Worm (Caenorhabditis elegans) whole organism, midembryonic: ENCODE measurements around the gene str-254.

Source experiments
- T22C8.4 ChIP-seq: fragments of 200-800 bp; sonication (Bioruptor generic); IDR thresholded peaks from 2 replicates; pipeline ENCODE4 v1.3.6; 2022; ENCODE audit warnings: missing genetic modification characterization, missing compliant biosample characterization
- flt-1 ChIP-seq: fragments of 200-800 bp; sonication (Bioruptor generic); IDR thresholded peaks from 2 replicates; pipeline ENCODE4 v1.3.6; 2022; ENCODE audit warnings: missing genetic modification characterization, missing compliant biosample characterization
- klf-2 ChIP-seq: fragments of 200-800 bp; sonication (Bioruptor generic); conservative IDR thresholded peaks from 2 replicates; pipeline ENCODE4 v1.3.6; 2022; ENCODE audit warnings: missing genetic modification reagents, missing genetic modification characterization, missing compliant biosample characterization
- tab-1 ChIP-seq: fragments of 200-800 bp; sonication (Bioruptor generic); IDR thresholded peaks from 2 replicates; pipeline ENCODE4 v1.3.6; 2022; ENCODE audit warnings: missing genetic modification characterization, missing compliant biosample characterization
- ztf-23 ChIP-seq: fragments of 200-800 bp; sonication (Bioruptor generic); IDR thresholded peaks from 2 replicates; pipeline ENCODE4 v1.3.6; 2022; ENCODE audit warnings: missing genetic modification reagents, missing genetic modification characterization, missing compliant biosample characterization
- ztf-29 ChIP-seq: fragments of 200-800 bp; sonication (Bioruptor generic); IDR thresholded peaks from 2 replicates; pipeline ENCODE4 v1.3.6; 2022; ENCODE audit warnings: missing genetic modification reagents, missing genetic modification characterization, missing compliant biosample characterization

DNA sequence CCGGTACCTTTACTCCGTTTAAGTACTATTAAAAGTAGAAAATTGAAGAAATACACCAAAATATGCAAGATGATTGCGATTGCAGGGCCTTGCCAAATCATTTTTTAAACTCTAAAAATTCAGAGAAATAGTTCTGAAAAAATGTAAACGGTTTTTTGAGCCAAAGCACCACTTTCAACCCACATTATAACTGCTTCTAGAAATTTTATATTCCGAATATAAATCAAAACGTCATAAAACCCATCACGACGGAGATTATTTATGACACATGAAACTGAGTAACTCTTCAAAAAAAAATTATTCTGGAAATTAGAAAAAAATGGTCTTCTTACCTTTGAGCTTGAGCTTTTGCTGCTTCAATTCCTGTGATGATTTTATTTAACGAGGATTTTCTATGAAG is 39.0 kb downstream of the str-254 start, which contains the start of gene srxa-16:
- no peak for TF ChIP-seq T22C8.4 (GFP tag; lab: Robert Waterston, UW)
- no peak for TF ChIP-seq ztf-23
- no peak for TF ChIP-seq flt-1
- no peak for TF ChIP-seq ztf-29
- TF ChIP-seq tab-1 (GFP tag; lab: Robert Waterston, UW) = no peak
- no peak for TF ChIP-seq klf-2 (GFP tag; lab: Robert Waterston, UW)
